Worm (Caenorhabditis elegans): ENCODE measurements around the gene efl-3.

Gene efl-3

DNA sequence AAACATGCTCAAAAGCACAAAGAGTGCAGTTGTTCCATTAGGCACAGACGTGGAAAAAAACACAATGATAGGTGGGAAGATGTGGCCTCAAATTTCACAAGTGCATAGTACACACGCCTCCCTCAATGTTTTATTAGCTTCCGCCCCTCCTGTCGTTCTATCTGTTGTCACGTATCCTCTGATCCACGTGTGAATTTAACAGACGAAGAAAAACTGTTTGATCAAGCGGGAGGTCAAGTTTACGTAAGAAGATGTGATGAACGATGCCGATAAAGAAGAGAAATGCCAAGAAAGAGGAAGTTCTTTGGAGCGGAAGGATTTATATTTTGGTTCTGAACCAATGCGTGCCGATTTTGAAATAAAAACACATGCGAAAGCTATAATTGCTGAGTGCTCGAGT, 38.3 kb downstream of the efl-3 start:
- no peak for TF ChIP-seq lin-54 (GFP tag; optimal IDR thresholded peaks at IDR 0.05)
- no peak for TF ChIP-seq ekl-4 (GFP tag; IDR thresholded peaks at IDR 0.05)
- TF ChIP-seq ztf-28 (GFP tag; IDR thresholded peaks at IDR 0.05) = no peak
- no peak for TF ChIP-seq attf-6 (GFP tag; IDR thresholded peaks at IDR 0.05)
- no peak for TF ChIP-seq ceh-40 (GFP tag; IDR thresholded peaks at IDR 0.05)
- TF ChIP-seq ztf-26 (tag; optimal IDR thresholded peaks at IDR 0.05) = no peak
- TF ChIP-seq bed-2 (GFP tag; IDR thresholded peaks at IDR 0.05) = no peak
- TF ChIP-seq ceh-100 (GFP tag; IDR thresholded peaks at IDR 0.05) = no peak
- TF ChIP-seq lsl-1 (GFP tag; optimal IDR thresholded peaks at IDR 0.05) = no peak
- TF ChIP-seq lin-26 (GFP tag; IDR thresholded peaks at IDR 0.05) = no peak
- TF ChIP-seq snpc-4 (GFP tag; optimal IDR thresholded peaks at IDR 0.05) = no peak
- no peak for TF ChIP-seq snpc-4 (tag; optimal IDR thresholded peaks at IDR 0.05)
- no peak for TF ChIP-seq dox-1 (GFP tag; IDR thresholded peaks at IDR 0.05)

DNA sequence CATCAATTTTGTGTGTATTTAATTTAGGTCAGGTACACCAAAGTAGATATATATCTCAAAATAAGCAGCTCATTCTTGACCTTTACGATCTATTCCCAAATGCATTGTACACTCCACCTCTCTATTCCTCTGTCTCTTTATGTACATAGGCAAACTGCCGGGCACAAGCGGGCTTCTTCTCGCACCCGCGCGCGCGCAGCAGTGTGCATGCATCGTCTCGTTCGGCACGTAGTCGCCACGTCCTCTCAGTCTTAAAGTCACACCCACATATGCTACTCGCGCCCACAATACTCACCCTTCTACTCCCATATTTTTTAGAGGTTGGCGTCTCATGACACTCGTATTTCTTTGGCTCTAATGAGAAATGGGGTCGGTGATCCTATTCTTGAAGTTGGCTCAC, 39.0 kb downstream of the efl-3 start:
- TF ChIP-seq ztf-22 (GFP tag; optimal IDR thresholded peaks at IDR 0.05) = no peak
- no peak for TF ChIP-seq sdz-38 (tag; optimal IDR thresholded peaks at IDR 0.05)
- TF ChIP-seq xnd-1 (tag; optimal IDR thresholded peaks at IDR 0.05) = no peak
- TF ChIP-seq ceh-40 (GFP tag; IDR thresholded peaks at IDR 0.05) = no peak
- no peak for TF ChIP-seq Y79H2A.3 (GFP tag; conservative IDR thresholded peaks at IDR 0.05)
- no peak for TF ChIP-seq tlf-1 (GFP tag; optimal IDR thresholded peaks at IDR 0.05)
- TF ChIP-seq snpc-3.4 (tag; optimal IDR thresholded peaks at IDR 0.05) = no peak
- TF ChIP-seq ceh-79 (tag; optimal IDR thresholded peaks at IDR 0.05) = no peak
- TF ChIP-seq dpff-1 (tag; optimal IDR thresholded peaks at IDR 0.05) = no peak
- TF ChIP-seq akir-1 (GFP tag; optimal IDR thresholded peaks at IDR 0.05) = no peak
- TF ChIP-seq lin-26 (GFP tag; IDR thresholded peaks at IDR 0.05) = no peak
- no peak for TF ChIP-seq B0336.3 (GFP tag; IDR thresholded peaks at IDR 0.05)
- TF ChIP-seq lir-1 (GFP tag; conservative IDR thresholded peaks at IDR 0.05) = no peak
- TF ChIP-seq ccch-3 (GFP tag; optimal IDR thresholded peaks at IDR 0.05) = no peak
- TF ChIP-seq rpc-1 (optimal IDR thresholded peaks at IDR 0.05) = no peak
- no peak for TF ChIP-seq rpc-1 (tag; optimal IDR thresholded peaks at IDR 0.05)
- no peak for TF ChIP-seq mxl-1 (tag; optimal IDR thresholded peaks at IDR 0.05)
- no peak for TF ChIP-seq F33H1.4 (GFP tag; IDR thresholded peaks at IDR 0.05)
- TF ChIP-seq zim-3 (tag; optimal IDR thresholded peaks at IDR 0.05) = no peak
- no peak for TF ChIP-seq nhr-27 (tag; optimal IDR thresholded peaks at IDR 0.05)
- TF ChIP-seq nhr-80 (tag; optimal IDR thresholded peaks at IDR 0.05) = no peak

DNA sequence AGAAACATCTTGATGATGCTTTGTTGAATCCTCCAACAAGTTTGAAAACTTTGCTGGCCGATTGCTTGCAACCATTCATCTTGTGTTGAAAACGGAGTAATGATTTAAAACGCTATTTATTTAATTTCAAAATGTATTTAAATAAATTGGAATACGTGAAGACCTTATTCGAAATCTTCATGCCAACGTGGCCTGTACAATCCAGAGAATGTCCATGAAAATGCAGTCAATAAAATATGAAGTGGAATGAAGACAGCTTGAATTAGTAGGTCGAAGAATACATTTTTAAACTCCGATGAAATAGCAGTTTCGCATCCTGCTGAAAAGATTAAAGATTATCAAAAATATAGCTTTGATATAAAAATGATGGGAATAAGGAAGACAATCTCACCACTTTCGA, 42.0 kb downstream of the efl-3 start, which contains the start of gene F22B5.5:
TSS of gene F22B5.5 (minus strand) at position 101 of the 400 bp plus-strand sequence.
- no peak for TF ChIP-seq B0261.1 (tag; optimal IDR thresholded peaks at IDR 0.05)
- no peak for TF ChIP-seq ets-4 (GFP tag; optimal IDR thresholded peaks at IDR 0.05)
- no peak for TF ChIP-seq K12H6.12 (tag; optimal IDR thresholded peaks at IDR 0.05)
- TF ChIP-seq madf-8 (GFP tag; conservative IDR thresholded peaks at IDR 0.05) = no peak
- TF ChIP-seq lsl-1 (GFP tag; optimal IDR thresholded peaks at IDR 0.05) = no peak
- TF ChIP-seq Y53F4B.3 (GFP tag; IDR thresholded peaks at IDR 0.05) = no peak
- TF ChIP-seq F33H1.4 (GFP tag; IDR thresholded peaks at IDR 0.05) = no peak
- no peak for TF ChIP-seq Y79H2A.3 (GFP tag; conservative IDR thresholded peaks at IDR 0.05)
- no peak for TF ChIP-seq sea-2 (GFP tag; IDR thresholded peaks at IDR 0.05)
- no peak for TF ChIP-seq Y67H2A.10 (GFP tag; conservative IDR thresholded peaks at IDR 0.05)
- no peak for TF ChIP-seq B0019.2 (GFP tag; conservative IDR thresholded peaks at IDR 0.05)
- no peak for TF ChIP-seq nhr-80 (tag; optimal IDR thresholded peaks at IDR 0.05)
- TF ChIP-seq T07F8.4 (tag; optimal IDR thresholded peaks at IDR 0.05) = no peak
- TF ChIP-seq nfyb-1 (GFP tag; IDR thresholded peaks at IDR 0.05) = no peak
